Fruit fly (Drosophila melanogaster) whole organism, embryonic: ENCODE results near the gene Mms19.

ENCODE experiments used
- Adf1 ChIP-seq: fragments of 200-800 bp; sonication (Bioruptor generic); IDR thresholded peaks from 2 replicates; pipeline ENCODE4 v1.3.6; 2022; ENCODE audit warnings: missing biosample characterization, missing genetic modification characterization
- CG10267 ChIP-seq: fragments of 200-800 bp; sonication (Bioruptor generic); optimal IDR thresholded peaks from 2 replicates; lab custom pipeline; 2018; ENCODE audit warnings: missing biosample characterization, mild to moderate bottlenecking, missing genetic modification characterization, moderate library complexity
- CG11247 ChIP-seq: fragments of 200-800 bp; sonication (Bioruptor generic); IDR thresholded peaks from 2 replicates; pipeline ENCODE4 v1.3.6; 2022; ENCODE audit warnings: missing biosample characterization, missing genetic modification characterization
- CG11723 ChIP-seq: fragments of 200-800 bp; sonication (Bioruptor generic); optimal IDR thresholded peaks from 2 replicates; lab custom pipeline; 2017; ENCODE audit warnings: missing biosample characterization, mild to moderate bottlenecking, missing genetic modification characterization
- CG12659 ChIP-seq: fragments of 200-800 bp; sonication (Bioruptor generic); optimal IDR thresholded peaks from 3 replicates; lab custom pipeline; 2017; ENCODE audit warnings: mild to moderate bottlenecking, missing biosample characterization, missing genetic modification reagents, missing genetic modification characterization
- CG13123 ChIP-seq: fragments of 200-800 bp; sonication (Bioruptor generic); optimal IDR thresholded peaks from 2 replicates; lab custom pipeline; 2016; ENCODE audit warnings: missing biosample characterization, missing genetic modification characterization
- CG17912 ChIP-seq: fragments of 200-800 bp; sonication (Bioruptor generic); optimal IDR thresholded peaks from 2 replicates; lab custom pipeline; 2018; ENCODE audit warnings: missing biosample characterization, mild to moderate bottlenecking, missing genetic modification characterization
- CG18262 ChIP-seq: fragments of 200-800 bp; optimal IDR thresholded peaks from 3 replicates; lab custom pipeline; 2019; ENCODE audit warnings: missing biosample characterization, mild to moderate bottlenecking, missing genetic modification characterization, moderate library complexity
- CG18476 ChIP-seq: fragments of 200-800 bp; sonication (Bioruptor generic); optimal IDR thresholded peaks from 2 replicates; lab custom pipeline; 2016; ENCODE audit warnings: missing biosample characterization, mild to moderate bottlenecking, missing genetic modification characterization
- CG30020 ChIP-seq: fragments of 200-800 bp; optimal IDR thresholded peaks from 2 replicates; lab custom pipeline; 2019; ENCODE audit warnings: missing biosample characterization, mild to moderate bottlenecking, missing genetic modification characterization, moderate library complexity
- CG34224 ChIP-seq: fragments of 200-800 bp; sonication (Bioruptor generic); IDR thresholded peaks from 3 replicates; pipeline ENCODE4 v1.3.6; 2022; ENCODE audit warnings: missing biosample characterization, missing genetic modification characterization; ENCODE audit not compliant: partially characterized antibody
- CG3726 ChIP-seq: fragments of 200-800 bp; sonication (Bioruptor generic); IDR thresholded peaks from 3 replicates; pipeline ENCODE4, ENCODE4 v1.3.6; 2022; ENCODE audit warnings: missing biosample characterization, missing genetic modification characterization
- CG3847 ChIP-seq: fragments of 200-800 bp; sonication (Bioruptor generic); IDR thresholded peaks from 2 replicates; pipeline ENCODE4 v1.3.6; 2022; ENCODE audit warnings: missing biosample characterization, missing genetic modification characterization
- CG5953 ChIP-seq: fragments of 200-800 bp; sonication (Bioruptor generic); IDR thresholded peaks from 2 replicates; pipeline ENCODE4 v1.3.6; 2022; ENCODE audit warnings: missing biosample characterization, missing genetic modification characterization
- CG7357 ChIP-seq: fragments of 200-800 bp; sonication (Bioruptor generic); IDR thresholded peaks from 3 replicates; pipeline ENCODE4 v1.3.6; 2022; ENCODE audit warnings: missing biosample characterization, missing genetic modification characterization
- CG7963 ChIP-seq: fragments of 200-800 bp; sonication (Bioruptor generic); IDR thresholded peaks from 3 replicates; pipeline ENCODE4 v1.3.6; 2022; ENCODE audit warnings: missing biosample characterization, missing genetic modification characterization; ENCODE audit not compliant: partially characterized antibody
- D ChIP-seq, 2 experiments: fragments of 200-800 bp in 1 of 2; fragments of >200 bp in 1 of 2; sonication (Bioruptor generic) in 1 of 2; optimal IDR thresholded peaks; 2 replicates in 1 of 2; 3 replicates in 1 of 2; lab custom pipeline; 2017; ENCODE audit warnings: mild to moderate bottlenecking in 1 of 2, missing biosample characterization in 1 of 2, missing genetic modification characterization in 1 of 2, missing genetic modification reagents in 1 of 2
- Dfd ChIP-seq, 2 experiments: fragments of >200 bp; optimal IDR thresholded peaks; 2 replicates each; lab custom pipeline; 2017; ENCODE audit warnings: missing biosample characterization in 2 of 2, missing genetic modification characterization in 2 of 2
- Dip2 ChIP-seq: fragments of 200-800 bp; sonication (Bioruptor generic); IDR thresholded peaks from 2 replicates; pipeline ENCODE4 v1.3.6; 2022; ENCODE audit warnings: missing biosample characterization, missing genetic modification characterization
- Dip3 ChIP-seq: fragments of 200-800 bp; sonication (Bioruptor generic); optimal IDR thresholded peaks from 3 replicates; lab custom pipeline; 2016; ENCODE audit warnings: missing biosample characterization, missing genetic modification characterization
- E2f1 ChIP-seq: fragments of 200-800 bp; sonication (Bioruptor generic); IDR thresholded peaks from 2 replicates; pipeline ENCODE4 v1.3.6; 2022; ENCODE audit warnings: missing biosample characterization, missing genetic modification characterization
- E2f2 ChIP-seq: fragments of 200-800 bp; sonication (Bioruptor generic); IDR thresholded peaks from 2 replicates; pipeline ENCODE4 v1.3.6; 2022; ENCODE audit warnings: missing biosample characterization, missing genetic modification characterization
- Hr3 ChIP-seq: fragments of 200-800 bp; sonication (Bioruptor generic); optimal IDR thresholded peaks from 3 replicates; lab custom pipeline; 2016; ENCODE audit warnings: missing biosample characterization, missing genetic modification characterization
- Kr ChIP-seq: fragments of 200-800 bp; sonication (Bioruptor generic); optimal IDR thresholded peaks from 2 replicates; lab custom pipeline; 2017; ENCODE audit warnings: missing biosample characterization, mild to moderate bottlenecking, missing genetic modification characterization
- MTF-1 ChIP-seq: fragments of 200-800 bp; sonication (Bioruptor generic); optimal IDR thresholded peaks from 2 replicates; lab custom pipeline; 2018; ENCODE audit warnings: missing biosample characterization, mild to moderate bottlenecking, missing genetic modification characterization, borderline replicate concordance
- Mrtf ChIP-seq: fragments of 200-800 bp; sonication (Bioruptor generic); IDR thresholded peaks from 3 replicates; pipeline ENCODE4 v1.3.6; 2022; ENCODE audit warnings: missing biosample characterization, missing genetic modification characterization
- Sin3A ChIP-seq: fragments of >200 bp; optimal IDR thresholded peaks from 2 replicates; lab custom pipeline; 2018
- Ssrp ChIP-seq: fragments of 200-800 bp; sonication (Bioruptor generic); optimal IDR thresholded peaks from 2 replicates; lab custom pipeline; 2018; ENCODE audit warnings: missing biosample characterization, mild to moderate bottlenecking, missing genetic modification characterization, moderate library complexity
- Vsx1 ChIP-seq: fragments of 200-800 bp; sonication (Bioruptor generic); optimal IDR thresholded peaks from 2 replicates; lab custom pipeline; 2017; ENCODE audit warnings: missing biosample characterization, mild to moderate bottlenecking, missing genetic modification characterization, missing genetic modification reagents
- YL-1 ChIP-seq: fragments of 200-800 bp; sonication (Bioruptor generic); optimal IDR thresholded peaks from 3 replicates; lab custom pipeline; 2017; ENCODE audit warnings: missing biosample characterization, mild to moderate bottlenecking, missing genetic modification characterization
- bcd ChIP-seq: fragments of 200-800 bp; sonication (Bioruptor generic); optimal IDR thresholded peaks from 2 replicates; lab custom pipeline; 2017; ENCODE audit warnings: missing biosample characterization, mild to moderate bottlenecking, missing genetic modification characterization
- cwo ChIP-seq: fragments of 200-800 bp; sonication (Bioruptor generic); optimal IDR thresholded peaks from 3 replicates; lab custom pipeline; 2017; ENCODE audit warnings: missing biosample characterization, missing genetic modification characterization, mild to moderate bottlenecking, moderate library complexity, missing genetic modification reagents
- dimm ChIP-seq: fragments of 200-800 bp; sonication (Bioruptor generic); IDR thresholded peaks from 2 replicates; pipeline ENCODE4 v1.3.6; 2022; ENCODE audit warnings: missing biosample characterization, missing genetic modification characterization
- disco-r ChIP-seq: fragments of 200-800 bp; sonication (Bioruptor generic); optimal IDR thresholded peaks from 2 replicates; lab custom pipeline; 2016; ENCODE audit warnings: missing biosample characterization, missing genetic modification characterization
- dmrt99B ChIP-seq: fragments of 200-800 bp; sonication (Bioruptor generic); optimal IDR thresholded peaks from 2 replicates; lab custom pipeline; 2018; ENCODE audit warnings: missing biosample characterization, mild to moderate bottlenecking, missing genetic modification characterization, moderate library complexity
- fd3F ChIP-seq: fragments of 200-800 bp; sonication (Bioruptor generic); optimal IDR thresholded peaks from 2 replicates; lab custom pipeline; 2018; ENCODE audit warnings: missing biosample characterization, mild to moderate bottlenecking, missing genetic modification characterization, moderate library complexity
- fd96Cb ChIP-seq: fragments of 200-800 bp; sonication (Bioruptor generic); optimal IDR thresholded peaks from 2 replicates; lab custom pipeline; 2018; ENCODE audit warnings: missing biosample characterization, mild to moderate bottlenecking, missing genetic modification characterization, moderate library complexity
- ftz-f1 ChIP-seq: fragments of 200-800 bp; sonication (Bioruptor generic); optimal IDR thresholded peaks from 2 replicates; lab custom pipeline; 2016; ENCODE audit warnings: missing biosample characterization, missing genetic modification characterization
- hb ChIP-seq: fragments of 200-800 bp; sonication (Bioruptor generic); IDR thresholded peaks from 3 replicates; pipeline ENCODE4 v1.3.6; 2022; ENCODE audit warnings: missing biosample characterization, missing genetic modification characterization; ENCODE audit not compliant: partially characterized antibody
- hth ChIP-seq: fragments of >200 bp; optimal IDR thresholded peaks from 2 replicates; lab custom pipeline; 2017; ENCODE audit warnings: inconsistent platforms
- ind ChIP-seq: fragments of 200-800 bp; sonication (Bioruptor generic); optimal IDR thresholded peaks from 3 replicates; lab custom pipeline; 2016; ENCODE audit warnings: missing biosample characterization, missing genetic modification characterization
- kni ChIP-seq: fragments of 200-800 bp; sonication (Bioruptor generic); optimal IDR thresholded peaks from 3 replicates; lab custom pipeline; 2017; ENCODE audit warnings: mild to moderate bottlenecking, missing biosample characterization, missing genetic modification reagents, missing genetic modification characterization
- knrl ChIP-seq: fragments of 200-800 bp; sonication (Bioruptor generic); IDR thresholded peaks from 3 replicates; pipeline ENCODE4 v1.3.6; 2022; ENCODE audit warnings: missing biosample characterization, missing genetic modification characterization; ENCODE audit not compliant: partially characterized antibody
- onecut ChIP-seq: fragments of 200-800 bp; sonication (Bioruptor generic); IDR thresholded peaks from 2 replicates; pipeline ENCODE4 v1.3.6; 2022; ENCODE audit warnings: missing biosample characterization, missing genetic modification characterization
- pum ChIP-seq: fragments of 200-800 bp; sonication (Bioruptor generic); optimal IDR thresholded peaks from 2 replicates; lab custom pipeline; 2016; ENCODE audit warnings: missing biosample characterization, missing genetic modification characterization
- sna ChIP-seq: fragments of 200-800 bp; sonication (Bioruptor generic); IDR thresholded peaks from 2 replicates; pipeline ENCODE4 v1.3.6; 2022; ENCODE audit warnings: missing biosample characterization, missing genetic modification characterization; ENCODE audit not compliant: partially characterized antibody
- sob ChIP-seq: fragments of 200-800 bp; sonication (Bioruptor generic); IDR thresholded peaks from 2 replicates; pipeline ENCODE4 v1.3.6; 2022; ENCODE audit warnings: missing biosample characterization, missing genetic modification characterization
- stc ChIP-seq: fragments of 200-800 bp; sonication (Bioruptor generic); IDR thresholded peaks from 2 replicates; pipeline ENCODE4 v1.3.6; 2022; ENCODE audit warnings: missing biosample characterization, missing genetic modification characterization
- unc-4 ChIP-seq: fragments of 200-800 bp; sonication (Bioruptor generic); IDR thresholded peaks from 2 replicates; pipeline ENCODE4 v1.3.6; 2022; ENCODE audit warnings: missing biosample characterization, missing genetic modification characterization; ENCODE audit not compliant: partially characterized antibody
- usp ChIP-seq: fragments of >200 bp; optimal IDR thresholded peaks from 2 replicates; lab custom pipeline; 2017; ENCODE audit warnings: missing biosample characterization, missing genetic modification characterization

Mms19 gene

dm6 chr3R:5251243-5251865 lies 19.0 kb downstream of the Mms19 start, which contains the start of gene CtsF:
TSS of gene CtsF (minus strand) at chr3R:5251745.
- TF ChIP-seq Kr (GFP tag; lab: Kevin White, UChicago) (no peak), dimm (GFP tag; lab: Robert Waterston, UW) (no peak), E2f1 (GFP tag; lab: Robert Waterston, UW) (no peak), CG12659 (GFP tag; lab: Kevin White, UChicago) (peak; percentile 80), knrl (peak; percentile 97), CG11247 (GFP tag; lab: Robert Waterston, UW) (peak; percentile 32; the same call in 1 of the 2 replicates), onecut (GFP tag; lab: Robert Waterston, UW) (no peak; the same call in 1 of the 2 replicates), Ssrp (no peak), CG10267 (tag; lab: Kevin White, UChicago) (peak; percentile 65), disco-r (peak; percentile 4), hb (peak; percentile 99), MTF-1 (GFP tag; lab: Kevin White, UChicago) (no peak), CG5953 (GFP tag; lab: Robert Waterston, UW) (no peak), bcd (GFP tag; lab: Kevin White, UChicago) (no peak), CG11723 (GFP tag; lab: Kevin White, UChicago) (no peak), cwo (GFP tag; lab: Kevin White, UChicago) (no peak), fd96Cb (tag; lab: Kevin White, UChicago) (no peak), usp (GFP tag; lab: Kevin White, UChicago) (no peak), kni (peak; percentile 74), CG7963 (GFP tag; lab: Robert Waterston, UW) (peak; percentile 99), Adf1 (GFP tag; lab: Robert Waterston, UW) (peak; percentile 67), YL-1 (peak; percentile 81), Dfd (GFP tag; optimal IDR thresholded peaks at IDR 0.05; lab: Kevin White, UChicago) (no peak), sob (GFP tag; lab: Robert Waterston, UW) (0 out of 2 replicates have a peak, but pooled peaks have one; percentile 42), CG3726 (no peak), stc (GFP tag; lab: Robert Waterston, UW) (peak; percentile 29; the same call in 1 of the 2 replicates), CG18476 (GFP tag; lab: Kevin White, UChicago) (no peak), D (optimal IDR thresholded peaks at IDR 0.05; lab: Kevin White, UChicago) (peak; percentile 71), D (GFP tag; optimal IDR thresholded peaks at IDR 0.05; lab: Kevin White, UChicago) (no peak), CG3847 (GFP tag; lab: Robert Waterston, UW) (peak; percentile 34; the same call in 1 of the 2 replicates), ftz-f1 (GFP tag; lab: Kevin White, UChicago) (peak; percentile 71), Vsx1 (GFP tag; lab: Kevin White, UChicago) (no peak), CG17912 (GFP tag; lab: Kevin White, UChicago) (no peak), fd3F (GFP tag; lab: Kevin White, UChicago) (no peak), dmrt99B (tag; lab: Kevin White, UChicago) (peak; percentile 14), CG7357 (no peak), CG34224 (GFP tag; lab: Robert Waterston, UW) (peak; percentile 100), CG18262 (tag; lab: Kevin White, UChicago) (no peak), Dip3 (no peak), pum (no peak), Sin3A (lab: Kevin White, UChicago) (peak; percentile 66), ind (GFP tag; lab: Kevin White, UChicago) (no peak), Mrtf (GFP tag; lab: Robert Waterston, UW) (0 out of 3 replicates have a peak, but pooled peaks have one; percentile 17), CG30020 (tag; lab: Kevin White, UChicago) (peak; percentile 43), E2f2 (GFP tag; lab: Robert Waterston, UW) (peak; percentile 95), hth (no peak), Hr3 (GFP tag; lab: Kevin White, UChicago) (no peak), Dip2 (GFP tag; lab: Robert Waterston, UW) (no peak), unc-4 (GFP tag; lab: Robert Waterston, UW) (peak; percentile 99), sna (peak; percentile 99), CG13123 (GFP tag; lab: Kevin White, UChicago) (no peak)
